Worm (Caenorhabditis elegans) whole organism, L4 larva: ENCODE results near the gene K08A2.2.

Source experiments
- F10B5.3 ChIP-seq: sonication (generic microtip); optimal IDR thresholded peaks from 2 replicates; lab custom pipeline; 2016; ENCODE audit warnings: mild to moderate bottlenecking, missing genetic modification characterization, missing compliant biosample characterization
- F26F4.8 ChIP-seq: fragments of 200-800 bp; sonication (Bioruptor generic); conservative IDR thresholded peaks from 2 replicates; pipeline ENCODE4 v1.3.6; 2022; ENCODE audit warnings: missing genetic modification characterization, missing compliant biosample characterization
- F37D6.2 ChIP-seq: sonication (generic microtip); optimal IDR thresholded peaks from 2 replicates; lab custom pipeline; 2016; ENCODE audit warnings: mild to moderate bottlenecking, missing genetic modification characterization, missing compliant biosample characterization
- F49E8.2 ChIP-seq: sonication (generic microtip); optimal IDR thresholded peaks from 2 replicates; lab custom pipeline; 2016; ENCODE audit warnings: missing compliant biosample characterization, mild to moderate bottlenecking, missing genetic modification characterization, borderline replicate concordance
- T26A8.4 ChIP-seq: fragments of 200-800 bp; sonication (Bioruptor generic); IDR thresholded peaks from 2 replicates; pipeline ENCODE4 v1.3.6; 2022; ENCODE audit warnings: missing genetic modification characterization, missing compliant biosample characterization
- Y5F2A.4 ChIP-seq: fragments of 200-800 bp; sonication (Bioruptor generic); optimal IDR thresholded peaks from 2 replicates; lab custom pipeline; 2018; ENCODE audit warnings: mild to moderate bottlenecking, missing genetic modification characterization, missing compliant biosample characterization
- Y75B8A.6 ChIP-seq: fragments of 200-800 bp; sonication (Bioruptor generic); IDR thresholded peaks from 2 replicates; pipeline ENCODE4 v1.3.6; 2022; ENCODE audit warnings: missing genetic modification reagents, missing genetic modification characterization, missing compliant biosample characterization
- aha-1 ChIP-seq: fragments of 150-350 bp; peaks from one replicate; lab custom pipeline; 2014; ENCODE audit warnings: missing biosample characterization, missing genetic modification characterization
- aly-2 ChIP-seq: sonication (generic microtip); optimal IDR thresholded peaks from 2 replicates; lab custom pipeline; 2018; ENCODE audit warnings: missing biosample characterization, missing genetic modification characterization
- ceh-28 ChIP-seq: fragments of 150-350 bp; optimal IDR thresholded peaks from 2 replicates; lab custom pipeline; 2014; ENCODE audit warnings: missing biosample characterization, missing genetic modification reagents, missing genetic modification characterization
- ceh-32 ChIP-seq: sonication (generic microtip); optimal IDR thresholded peaks from 2 replicates; lab custom pipeline; 2016; ENCODE audit warnings: mild to moderate bottlenecking, missing genetic modification characterization, missing compliant biosample characterization; ENCODE audit not compliant: poor library complexity
- cey-2 ChIP-seq: sonication (generic microtip); optimal IDR thresholded peaks from 3 replicates; lab custom pipeline; 2017; ENCODE audit warnings: missing genetic modification characterization, mild to moderate bottlenecking, missing compliant biosample characterization, antibody characterized with exemption, borderline replicate concordance; ENCODE audit not compliant: insufficient read depth
- ctbp-1 ChIP-seq: fragments of 200-800 bp; sonication (Bioruptor generic); IDR thresholded peaks from 2 replicates; pipeline ENCODE4 v1.3.6; 2022; ENCODE audit warnings: missing genetic modification reagents, missing genetic modification characterization, missing compliant biosample characterization
- dmd-8 ChIP-seq: fragments of 200-800 bp; sonication (Bioruptor generic); IDR thresholded peaks from 2 replicates; pipeline ENCODE4 v1.3.6; 2022; ENCODE audit warnings: missing genetic modification characterization, missing compliant biosample characterization
- dmd-9 ChIP-seq: fragments of 200-800 bp; sonication (Bioruptor generic); IDR thresholded peaks from 2 replicates; pipeline ENCODE4 v1.3.6; 2022; ENCODE audit warnings: missing genetic modification reagents, missing genetic modification characterization, missing compliant biosample characterization
- dpl-1 ChIP-seq: fragments of 150-350 bp; optimal IDR thresholded peaks from 2 replicates; lab custom pipeline; 2014; ENCODE audit warnings: missing biosample characterization, missing genetic modification reagents, missing genetic modification characterization
- duxl-1 ChIP-seq: sonication (generic microtip); optimal IDR thresholded peaks from 2 replicates; lab custom pipeline; 2016; ENCODE audit warnings: mild to moderate bottlenecking, missing genetic modification characterization, moderate library complexity, missing compliant biosample characterization; ENCODE audit not compliant: poor library complexity
- dve-1 ChIP-seq: sonication (generic microtip); optimal IDR thresholded peaks from 2 replicates; lab custom pipeline; 2017; ENCODE audit warnings: antibody characterized with exemption, mild to moderate bottlenecking, missing genetic modification characterization, missing compliant biosample characterization; ENCODE audit not compliant: insufficient read depth
- egl-27 ChIP-seq: sonication (generic microtip); optimal IDR thresholded peaks from 3 replicates; lab custom pipeline; 2017; ENCODE audit warnings: missing biosample characterization, missing genetic modification reagents, missing genetic modification characterization
- fkh-10 ChIP-seq: fragments of 150-350 bp; optimal IDR thresholded peaks from 2 replicates; lab custom pipeline; 2014; ENCODE audit warnings: missing biosample characterization, missing genetic modification reagents, missing genetic modification characterization
- fos-1 ChIP-seq: fragments of 150-350 bp; optimal IDR thresholded peaks from 2 replicates; lab custom pipeline; 2014; ENCODE audit warnings: missing biosample characterization, missing genetic modification characterization
- hlh-11 ChIP-seq: fragments of 200-800 bp; sonication (Bioruptor generic); optimal IDR thresholded peaks from 2 replicates; lab custom pipeline; 2018; ENCODE audit warnings: mild to moderate bottlenecking, missing genetic modification characterization, missing compliant biosample characterization
- hlh-30 ChIP-seq: sonication (generic microtip); optimal IDR thresholded peaks from 2 replicates; lab custom pipeline; 2017; ENCODE audit warnings: antibody characterized with exemption, mild to moderate bottlenecking, missing genetic modification characterization, missing compliant biosample characterization; ENCODE audit not compliant: insufficient read depth
- jun-1 ChIP-seq: fragments of 150-350 bp; optimal IDR thresholded peaks from 2 replicates; lab custom pipeline; 2014; ENCODE audit warnings: missing biosample characterization, missing genetic modification reagents, missing genetic modification characterization
- lin-1 ChIP-seq: fragments of 200-800 bp; sonication (Bioruptor generic); IDR thresholded peaks from 2 replicates; pipeline ENCODE4 v1.3.6; 2022; ENCODE audit warnings: missing genetic modification reagents, missing genetic modification characterization, missing compliant biosample characterization
- lin-13 ChIP-seq: fragments of 150-350 bp; optimal IDR thresholded peaks from 2 replicates; lab custom pipeline; 2014; ENCODE audit warnings: missing biosample characterization, missing genetic modification reagents, missing genetic modification characterization
- madf-5 ChIP-seq, 2 experiments: fragments of 200-800 bp; sonication (Bioruptor generic); IDR thresholded peaks; 2 replicates each; pipeline ENCODE4 v1.3.6; 2022; ENCODE audit warnings: missing compliant biosample characterization in 2 of 2, missing genetic modification characterization in 2 of 2
- madf-9 ChIP-seq: fragments of 200-800 bp; sonication (Bioruptor generic); conservative IDR thresholded peaks from 2 replicates; pipeline ENCODE4 v1.3.6; 2022; ENCODE audit warnings: missing genetic modification reagents, missing genetic modification characterization, missing compliant biosample characterization
- mdl-1 ChIP-seq, 2 experiments: fragments of 150-350 bp in 1 of 2; sonication (generic microtip) in 1 of 2; optimal IDR thresholded peaks; 2 replicates each; lab custom pipeline; 2014 to 2017; ENCODE audit warnings: missing biosample characterization in 2 of 2, missing genetic modification characterization in 2 of 2
- mdt-29 ChIP-seq: fragments of 200-800 bp; sonication (Bioruptor generic); IDR thresholded peaks from 2 replicates; pipeline ENCODE4 v1.3.6; 2022; ENCODE audit warnings: missing genetic modification reagents, missing genetic modification characterization, missing compliant biosample characterization
- mep-1 ChIP-seq: fragments of 150-350 bp; sonication (generic microtip); optimal IDR thresholded peaks from 3 replicates; lab custom pipeline; 2014; ENCODE audit warnings: missing biosample characterization, missing genetic modification characterization
- mes-2 ChIP-seq: sonication (generic microtip); optimal IDR thresholded peaks from 2 replicates; lab custom pipeline; 2016; ENCODE audit warnings: missing genotype, mild to moderate bottlenecking, missing genetic modification characterization, missing compliant biosample characterization; ENCODE audit not compliant: poor library complexity, severe bottlenecking
- mxl-3 ChIP-seq: fragments of 200-800 bp; sonication (Bioruptor generic); optimal IDR thresholded peaks from 2 replicates; lab custom pipeline; 2018; ENCODE audit warnings: mild to moderate bottlenecking, missing genetic modification characterization, missing compliant biosample characterization
- nhr-111 ChIP-seq: fragments of 200-800 bp; sonication (Bioruptor generic); optimal IDR thresholded peaks from 2 replicates; lab custom pipeline; 2018; ENCODE audit warnings: mild to moderate bottlenecking, missing genetic modification characterization, missing compliant biosample characterization
- nhr-28 ChIP-seq: fragments of 150-350 bp; optimal IDR thresholded peaks from 2 replicates; lab custom pipeline; 2014; ENCODE audit warnings: missing biosample characterization, missing genetic modification characterization
- nhr-41 ChIP-seq: fragments of 200-800 bp; sonication (Bioruptor generic); IDR thresholded peaks from 2 replicates; pipeline ENCODE4 v1.3.6; 2022; ENCODE audit warnings: missing genetic modification reagents, missing genetic modification characterization, missing compliant biosample characterization
- nhr-77 ChIP-seq: fragments of 150-350 bp; optimal IDR thresholded peaks from 2 replicates; lab custom pipeline; 2014; ENCODE audit warnings: missing biosample characterization, missing genetic modification characterization
- php-3 ChIP-seq: fragments of 200-800 bp; sonication (Bioruptor generic); IDR thresholded peaks from 2 replicates; pipeline ENCODE4 v1.3.6; 2022; ENCODE audit warnings: missing genetic modification reagents, missing genetic modification characterization, missing compliant biosample characterization
- pqm-1 ChIP-seq: sonication (generic microtip); optimal IDR thresholded peaks from 2 replicates; lab custom pipeline; 2017; ENCODE audit warnings: missing biosample characterization, missing genetic modification characterization
- rbr-2 ChIP-seq: sonication (generic microtip); optimal IDR thresholded peaks from 2 replicates; lab custom pipeline; 2016; ENCODE audit warnings: missing genotype, missing genetic modification characterization, missing compliant biosample characterization
- saeg-2 ChIP-seq: fragments of 200-800 bp; sonication (Bioruptor generic); IDR thresholded peaks from 2 replicates; pipeline ENCODE4 v1.3.6; 2022; ENCODE audit warnings: missing genetic modification reagents, missing genetic modification characterization, missing compliant biosample characterization
- set-16 ChIP-seq: fragments of 200-800 bp; sonication (Bioruptor generic); IDR thresholded peaks from 2 replicates; pipeline ENCODE4 v1.3.6; 2022; ENCODE audit warnings: missing genetic modification reagents, missing genetic modification characterization, missing compliant biosample characterization
- skn-1 ChIP-seq: fragments of 150-350 bp; optimal IDR thresholded peaks from 2 replicates; lab custom pipeline; 2014; ENCODE audit warnings: missing biosample characterization, missing genetic modification characterization
- snpc-4 ChIP-seq: fragments of 150-350 bp; optimal IDR thresholded peaks from 2 replicates; lab custom pipeline; 2014; ENCODE audit warnings: missing biosample characterization, missing genetic modification characterization
- spr-1 ChIP-seq: sonication (generic microtip); optimal IDR thresholded peaks from 2 replicates; lab custom pipeline; 2016; ENCODE audit warnings: mild to moderate bottlenecking, missing genetic modification characterization, missing compliant biosample characterization
- unc-130 ChIP-seq: sonication (generic microtip); optimal IDR thresholded peaks from 2 replicates; lab custom pipeline; 2016; ENCODE audit warnings: missing genetic modification reagents, missing genetic modification characterization, missing compliant biosample characterization
- unc-62 ChIP-seq, 3 experiments: fragments of 150-350 bp in 1 of 3; sonication (generic microtip); optimal IDR thresholded peaks in 2 of 3; peaks in 1 of 3; 1 replicate in 1 of 3; 2 replicates in 2 of 3; lab custom pipeline; 2014 to 2017; ENCODE audit warnings: missing biosample characterization in 3 of 3, missing genetic modification characterization in 3 of 3, missing genetic modification reagents in 3 of 3, missing genotype in 1 of 3

The K08A2.2 gene

DNA sequence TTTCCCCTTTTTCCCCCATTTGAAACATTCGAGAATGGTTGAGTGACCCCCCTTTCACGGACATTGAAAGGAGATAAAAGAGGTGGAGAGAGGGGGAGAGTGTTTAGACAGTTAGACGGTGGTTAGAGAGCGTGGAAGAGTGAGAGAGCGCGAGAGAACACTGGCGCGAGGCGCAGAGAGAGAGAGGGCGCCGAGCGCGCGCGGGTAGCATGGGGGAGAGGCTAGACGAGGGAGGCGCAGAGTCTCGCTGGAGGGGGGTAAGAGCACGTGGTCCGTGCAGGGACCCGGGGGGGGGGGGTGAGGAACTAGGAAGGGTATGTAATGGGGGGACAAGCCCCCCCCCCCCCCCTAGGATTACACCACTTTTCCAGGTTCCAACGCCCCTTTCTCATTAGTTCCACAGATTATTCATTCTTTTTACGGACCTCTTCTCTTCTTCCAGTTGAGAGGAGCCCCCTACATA is 17.4 kb upstream of the K08A2.2 start (continued):
- TF ChIP-seq duxl-1 (peak; percentile 92), madf-5 (GFP tag; IDR thresholded peaks at IDR 0.05; lab: Robert Waterston, UW) (no peak), nhr-77 (tag; lab: Kevin White, UChicago) (peak; percentile 87), Y75B8A.6 (peak; percentile 89), lin-13 (GFP tag; lab: Kevin White, UChicago) (peak; percentile 89), rbr-2 (tag; lab: Kevin White, UChicago) (peak; percentile 81), skn-1 (tag; lab: Kevin White, UChicago) (peak; percentile 35), madf-9 (peak; percentile 94), F37D6.2 (tag; lab: Kevin White, UChicago) (peak; percentile 81), nhr-41 (GFP tag; lab: Robert Waterston, UW) (peak; percentile 97), ceh-28 (tag; lab: Kevin White, UChicago) (no peak), hlh-30 (tag; lab: Kevin White, UChicago) (peak; percentile 97), T26A8.4 (GFP tag; lab: Robert Waterston, UW) (peak; percentile 96), fos-1 (tag; lab: Kevin White, UChicago) (peak; percentile 74), nhr-111 (GFP tag; lab: Kevin White, UChicago) (peak; percentile 76), unc-62 (GFP tag; optimal IDR thresholded peaks at IDR 0.05 in 1 of 2; lab: Kevin White, UChicago) (peak in 1 of 2 experiments; percentile 49), unc-62 (tag; optimal IDR thresholded peaks at IDR 0.05; lab: Kevin White, UChicago) (no peak), F26F4.8 (GFP tag; lab: Robert Waterston, UW) (no peak), snpc-4 (tag; lab: Kevin White, UChicago) (no peak)

DNA sequence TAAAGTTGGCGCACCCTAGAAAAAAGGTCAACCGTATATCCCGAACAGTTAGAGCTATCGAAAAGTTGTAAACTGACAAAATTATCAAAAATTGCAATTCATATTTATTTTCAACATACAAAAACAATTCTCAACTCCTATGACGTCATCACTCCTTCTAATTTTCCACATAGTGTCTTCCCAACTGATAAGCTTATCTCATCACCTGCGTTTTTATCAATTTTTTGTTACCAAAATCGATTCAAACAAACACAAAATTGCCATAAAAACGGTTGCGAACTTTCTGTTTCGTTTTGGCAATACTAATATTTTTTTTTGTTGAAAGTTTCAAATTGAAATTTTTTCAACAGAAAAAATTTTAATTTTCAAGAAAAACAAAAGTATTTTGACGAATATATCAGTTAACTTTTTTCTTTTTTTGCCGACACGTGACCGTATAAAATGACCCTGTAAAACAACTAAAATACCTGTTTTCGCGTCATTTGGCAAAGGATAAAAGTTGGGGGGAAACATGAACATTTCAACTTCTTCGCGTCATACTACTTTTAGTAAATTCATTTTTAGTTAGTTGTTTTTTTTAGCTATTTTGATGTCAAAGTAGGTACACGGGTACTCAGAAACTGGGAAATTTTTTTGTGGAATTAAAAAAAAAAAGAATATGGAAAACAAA is 15.7 kb upstream of the K08A2.2 start:
- no peak for TF ChIP-seq ceh-32 (tag; lab: Kevin White, UChicago)
- no peak for TF ChIP-seq Y5F2A.4 (GFP tag; lab: Kevin White, UChicago)
- no peak for TF ChIP-seq jun-1 (tag; lab: Kevin White, UChicago)
- no peak for TF ChIP-seq saeg-2 (GFP tag; lab: Robert Waterston, UW)
- TF ChIP-seq mep-1 (tag; lab: Kevin White, UChicago), result peak; percentile 37
- TF ChIP-seq mxl-3 (GFP tag; lab: Kevin White, UChicago), result peak; percentile 2
- peak; percentile 70 for TF ChIP-seq nhr-28 (tag; lab: Kevin White, UChicago)
- TF ChIP-seq mes-2 (tag; lab: Kevin White, UChicago), result peak; percentile 26
- TF ChIP-seq hlh-30 (tag; lab: Kevin White, UChicago), result peak; percentile 18
- peak; percentile 3 for TF ChIP-seq dpl-1
- 0 out of 2 replicates have a peak, but pooled peaks have one; percentile 38 for TF ChIP-seq lin-1 (GFP tag; lab: Robert Waterston, UW)
- no peak for TF ChIP-seq dmd-9
- TF ChIP-seq ctbp-1 (GFP tag; lab: Robert Waterston, UW), result no peak
- peak; percentile 77 for TF ChIP-seq hlh-11 (tag; lab: Kevin White, UChicago)
- TF ChIP-seq F49E8.2 (tag; lab: Kevin White, UChicago), result no peak
- no peak for TF ChIP-seq mdt-29 (GFP tag; lab: Robert Waterston, UW)
- TF ChIP-seq dmd-8 (GFP tag; lab: Robert Waterston, UW), result no peak
- no peak for TF ChIP-seq fkh-10
- peak; percentile 84 for TF ChIP-seq dve-1 (tag; lab: Kevin White, UChicago)
- TF ChIP-seq unc-130, result no peak
- TF ChIP-seq php-3 (GFP tag; lab: Robert Waterston, UW), result peak; percentile 39; the same call in 1 of the 2 replicates
- TF ChIP-seq mdl-1 (tag; optimal IDR thresholded peaks at IDR 0.05; lab: Kevin White, UChicago), result peak in 1 of 2 experiments; percentile 12
- TF ChIP-seq set-16 (GFP tag; lab: Robert Waterston, UW), result no peak
- no peak for TF ChIP-seq F10B5.3
- no peak for TF ChIP-seq cey-2 (tag; lab: Kevin White, UChicago)
- TF ChIP-seq spr-1 (tag; lab: Kevin White, UChicago), result no peak
- peak; percentile 38 for TF ChIP-seq aha-1
- no peak for TF ChIP-seq aly-2
- TF ChIP-seq pqm-1 (tag; lab: Kevin White, UChicago), result peak; percentile 89
- peak; percentile 2 for TF ChIP-seq lin-13 (GFP tag; lab: Kevin White, UChicago)
- no peak for TF ChIP-seq egl-27 (tag; lab: Kevin White, UChicago)
